Fruit fly (Drosophila melanogaster) whole organism, prepupa: ENCODE results near the gene CG44005.
A peak's percentile ranks its signal among the peaks of the same experiment; 100 is the strongest.

Experiments
- Blimp-1 ChIP-seq: fragments of 200-800 bp; sonication (Bioruptor generic); optimal IDR thresholded peaks from 3 replicates; lab custom pipeline; 2017; ENCODE audit warnings: missing biosample characterization, missing genetic modification characterization, mild to moderate bottlenecking, moderate library complexity, missing genetic modification reagents
- CG10631 ChIP-seq: fragments of 200-800 bp; sonication (Bioruptor generic); optimal IDR thresholded peaks from 2 replicates; lab custom pipeline; 2016; ENCODE audit warnings: missing biosample characterization, missing genetic modification characterization
- CG10669 ChIP-seq: fragments of 200-800 bp; sonication (Bioruptor generic); optimal IDR thresholded peaks from 3 replicates; lab custom pipeline; 2018; ENCODE audit warnings: missing biosample characterization, mild to moderate bottlenecking, missing genetic modification characterization, moderate library complexity
- CG11294 ChIP-seq: fragments of 200-800 bp; sonication (Bioruptor generic); IDR thresholded peaks from 2 replicates; pipeline ENCODE4 v1.3.6; 2022; ENCODE audit warnings: missing biosample characterization, missing genetic modification characterization
- CG11762 ChIP-seq: fragments of 200-800 bp; sonication (Bioruptor generic); optimal IDR thresholded peaks from 3 replicates; lab custom pipeline; 2016; ENCODE audit warnings: missing biosample characterization, missing genetic modification characterization; ENCODE audit not compliant: insufficient read depth
- CG11902 ChIP-seq: fragments of 200-800 bp; sonication (Bioruptor generic); optimal IDR thresholded peaks from 3 replicates; lab custom pipeline; 2016; ENCODE audit warnings: missing biosample characterization, missing genetic modification characterization
- CG15336 ChIP-seq: fragments of 200-800 bp; sonication (Bioruptor generic); IDR thresholded peaks from 2 replicates; pipeline ENCODE4 v1.3.6; 2022; ENCODE audit warnings: missing biosample characterization, missing genetic modification characterization
- CG1621 ChIP-seq: fragments of 200-800 bp; sonication (Bioruptor generic); optimal IDR thresholded peaks from 3 replicates; lab custom pipeline; 2018; ENCODE audit warnings: missing biosample characterization, mild to moderate bottlenecking, missing genetic modification characterization
- CG3032 ChIP-seq: fragments of 200-800 bp; optimal IDR thresholded peaks from 2 replicates; lab custom pipeline; 2019; ENCODE audit warnings: missing biosample characterization, mild to moderate bottlenecking, missing genetic modification characterization, moderate library complexity
- CG31627 ChIP-seq: fragments of 200-800 bp; sonication (Bioruptor generic); optimal IDR thresholded peaks from 3 replicates; lab custom pipeline; 2016; ENCODE audit warnings: missing biosample characterization, missing genetic modification characterization
- CG34406 ChIP-seq: fragments of 200-800 bp; sonication (Bioruptor generic); optimal IDR thresholded peaks from 3 replicates; lab custom pipeline; 2016; ENCODE audit warnings: missing biosample characterization, missing genetic modification characterization
- CG3919 ChIP-seq: fragments of 200-800 bp; sonication (Bioruptor generic); optimal IDR thresholded peaks from 3 replicates; lab custom pipeline; 2016; ENCODE audit warnings: missing biosample characterization, missing genetic modification characterization
- CG6163 ChIP-seq: fragments of 200-800 bp; sonication (Bioruptor generic); IDR thresholded peaks from 3 replicates; pipeline ENCODE4 v1.3.6; 2022; ENCODE audit warnings: missing biosample characterization, missing genetic modification characterization
- CG6792 ChIP-seq: fragments of 200-800 bp; sonication (Bioruptor generic); optimal IDR thresholded peaks from 3 replicates; lab custom pipeline; 2016; ENCODE audit warnings: missing biosample characterization, missing genetic modification characterization
- CG6808 ChIP-seq: fragments of 200-800 bp; sonication (Bioruptor generic); optimal IDR thresholded peaks from 3 replicates; lab custom pipeline; 2017; ENCODE audit warnings: missing biosample characterization, missing genetic modification characterization, mild to moderate bottlenecking, moderate library complexity, missing genetic modification reagents
- CG6854 ChIP-seq: fragments of 200-800 bp; sonication (Bioruptor generic); optimal IDR thresholded peaks from 2 replicates; lab custom pipeline; 2017; ENCODE audit warnings: missing biosample characterization, mild to moderate bottlenecking, missing genetic modification characterization
- CG8119 ChIP-seq: fragments of 200-800 bp; sonication (Bioruptor generic); IDR thresholded peaks from 3 replicates; pipeline ENCODE4 v1.3.6; 2022; ENCODE audit warnings: missing biosample characterization, missing genetic modification characterization
- CG8632 ChIP-seq: fragments of 200-800 bp; sonication (Bioruptor generic); optimal IDR thresholded peaks from 3 replicates; lab custom pipeline; 2016; ENCODE audit warnings: missing biosample characterization, missing genetic modification characterization
- Eip75B ChIP-seq: fragments of 200-800 bp; sonication (Bioruptor generic); optimal IDR thresholded peaks from 3 replicates; lab custom pipeline; 2016; ENCODE audit warnings: missing biosample characterization, missing genetic modification characterization
- Ets96B ChIP-seq: fragments of 200-800 bp; optimal IDR thresholded peaks from 2 replicates; lab custom pipeline; 2019; ENCODE audit warnings: missing biosample characterization, mild to moderate bottlenecking, missing genetic modification characterization, moderate library complexity
- Gug ChIP-seq: fragments of 200-800 bp; sonication (Bioruptor generic); IDR thresholded peaks from 2 replicates; pipeline ENCODE4 v1.3.6; 2022; ENCODE audit warnings: missing biosample characterization, missing genetic modification characterization
- Hr38 ChIP-seq: sonication (Bioruptor generic); optimal IDR thresholded peaks from 2 replicates; lab custom pipeline; 2016; ENCODE audit warnings: missing biosample characterization, missing genetic modification characterization
- Hr4 ChIP-seq: fragments of 200-800 bp; sonication (Bioruptor generic); optimal IDR thresholded peaks from 3 replicates; lab custom pipeline; 2016; ENCODE audit warnings: missing biosample characterization, missing genetic modification characterization
- Met ChIP-seq: fragments of 200-800 bp; sonication (Bioruptor generic); optimal IDR thresholded peaks from 3 replicates; lab custom pipeline; 2016; ENCODE audit warnings: missing biosample characterization, missing genetic modification characterization
- Smox ChIP-seq: fragments of 200-800 bp; sonication (Bioruptor generic); optimal IDR thresholded peaks from 3 replicates; lab custom pipeline; 2016; ENCODE audit warnings: missing biosample characterization, missing genetic modification characterization
- Sox14 ChIP-seq: fragments of 200-800 bp; sonication (Bioruptor generic); optimal IDR thresholded peaks from 3 replicates; lab custom pipeline; 2016; ENCODE audit warnings: missing biosample characterization, missing genetic modification characterization
- Sox15 ChIP-seq: fragments of 200-800 bp; sonication (Bioruptor generic); optimal IDR thresholded peaks from 3 replicates; lab custom pipeline; 2016; ENCODE audit warnings: missing biosample characterization, missing genetic modification characterization
- achi ChIP-seq: fragments of 200-800 bp; sonication (Bioruptor generic); optimal IDR thresholded peaks from 3 replicates; lab custom pipeline; 2016; ENCODE audit warnings: missing biosample characterization, missing genetic modification characterization
- cyc ChIP-seq: fragments of 200-800 bp; sonication (Bioruptor generic); optimal IDR thresholded peaks from 3 replicates; lab custom pipeline; 2016; ENCODE audit warnings: missing biosample characterization, missing genetic modification characterization
- dac ChIP-seq: fragments of 200-800 bp; sonication (Bioruptor generic); optimal IDR thresholded peaks from 2 replicates; lab custom pipeline; 2017; ENCODE audit warnings: missing biosample characterization, mild to moderate bottlenecking, missing genetic modification characterization
- dsx ChIP-seq: fragments of 200-800 bp; optimal IDR thresholded peaks from 3 replicates; lab custom pipeline; 2019; ENCODE audit warnings: missing biosample characterization, mild to moderate bottlenecking, missing genetic modification characterization, moderate library complexity; ENCODE audit not compliant: poor library complexity, severe bottlenecking
- eg ChIP-seq: fragments of 200-800 bp; sonication (Bioruptor generic); IDR thresholded peaks from 3 replicates; pipeline ENCODE4 v1.3.6; 2022; ENCODE audit warnings: missing biosample characterization, missing genetic modification characterization
- esn ChIP-seq: fragments of 200-800 bp; sonication (Bioruptor generic); optimal IDR thresholded peaks from 2 replicates; lab custom pipeline; 2016; ENCODE audit warnings: missing biosample characterization, mild to moderate bottlenecking, missing genetic modification characterization, moderate library complexity
- fd59A ChIP-seq: fragments of 200-800 bp; sonication (Bioruptor generic); optimal IDR thresholded peaks from 2 replicates; lab custom pipeline; 2017; ENCODE audit warnings: missing biosample characterization, mild to moderate bottlenecking, missing genetic modification characterization, missing genetic modification reagents
- fd85E ChIP-seq: fragments of 200-800 bp; sonication (Bioruptor generic); optimal IDR thresholded peaks from 3 replicates; lab custom pipeline; 2016; ENCODE audit warnings: missing biosample characterization, missing genetic modification characterization
- fkh ChIP-seq: fragments of 200-800 bp; sonication (Bioruptor generic); optimal IDR thresholded peaks from 3 replicates; lab custom pipeline; 2017; ENCODE audit warnings: missing biosample characterization, mild to moderate bottlenecking, missing genetic modification characterization, moderate library complexity
- lz ChIP-seq: fragments of 200-800 bp; sonication (Bioruptor generic); optimal IDR thresholded peaks from 3 replicates; lab custom pipeline; 2016; ENCODE audit warnings: missing biosample characterization, missing genetic modification characterization
- net ChIP-seq: fragments of 200-800 bp; sonication (Bioruptor generic); optimal IDR thresholded peaks from 3 replicates; lab custom pipeline; 2016; ENCODE audit warnings: missing biosample characterization, missing genetic modification characterization
- salr ChIP-seq, 2 experiments: fragments of 200-800 bp; sonication (Bioruptor generic); optimal IDR thresholded peaks; 3 replicates each; lab custom pipeline; 2016 to 2018; ENCODE audit warnings: missing biosample characterization in 2 of 2, missing genetic modification characterization in 2 of 2, mild to moderate bottlenecking in 1 of 2
- ss ChIP-seq, 2 experiments: fragments of 200-800 bp; sonication (Bioruptor generic); optimal IDR thresholded peaks; 2 replicates in 1 of 2; 3 replicates in 1 of 2; lab custom pipeline; 2017 to 2018; ENCODE audit warnings: mild to moderate bottlenecking in 2 of 2, missing biosample characterization in 2 of 2, missing genetic modification characterization in 2 of 2, moderate library complexity in 1 of 2
- topi ChIP-seq: fragments of 200-800 bp; sonication (Bioruptor generic); optimal IDR thresholded peaks from 3 replicates; lab custom pipeline; 2016; ENCODE audit warnings: missing biosample characterization, missing genetic modification characterization

CG44005 gene

DNA sequence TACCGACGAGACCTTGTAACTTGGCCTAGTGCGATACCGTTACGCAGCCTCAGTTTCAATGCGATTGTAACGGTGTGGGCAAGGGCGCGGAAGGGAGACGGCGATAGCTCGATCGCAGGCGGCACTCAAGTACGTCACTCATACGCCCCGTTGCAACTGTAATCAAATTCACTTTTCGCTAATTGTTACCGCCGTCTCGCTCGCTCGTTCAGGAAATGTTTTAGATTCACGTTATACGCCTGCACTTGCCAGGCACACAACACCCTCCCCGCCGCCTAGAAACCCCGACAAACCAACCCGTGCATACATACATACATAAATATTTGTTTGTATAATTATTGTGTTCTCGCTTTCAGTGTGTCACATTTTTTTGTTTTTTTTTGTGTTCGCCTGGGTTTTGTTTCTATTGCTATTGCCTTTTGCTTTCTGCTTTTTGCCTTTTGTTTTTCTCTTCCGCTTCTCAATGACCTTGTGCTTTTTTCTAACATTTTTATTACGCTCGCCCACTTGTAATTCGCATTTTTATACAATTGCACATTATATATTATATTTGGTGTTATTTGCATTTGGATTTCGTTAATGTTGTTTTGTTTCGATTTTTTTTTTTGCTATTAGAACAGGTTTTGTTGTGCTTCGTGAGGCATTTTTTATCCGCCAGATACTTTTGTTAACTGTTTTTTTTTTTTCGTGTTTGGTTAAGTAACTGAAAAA lies 27.4 kb downstream of the CG44005 start:
- TF ChIP-seq cyc (GFP tag; lab: Kevin White, UChicago) (no peak), fkh (GFP tag; lab: Kevin White, UChicago) (peak; percentile 5), dsx (GFP tag; lab: Kevin White, UChicago) (no peak)

DNA sequence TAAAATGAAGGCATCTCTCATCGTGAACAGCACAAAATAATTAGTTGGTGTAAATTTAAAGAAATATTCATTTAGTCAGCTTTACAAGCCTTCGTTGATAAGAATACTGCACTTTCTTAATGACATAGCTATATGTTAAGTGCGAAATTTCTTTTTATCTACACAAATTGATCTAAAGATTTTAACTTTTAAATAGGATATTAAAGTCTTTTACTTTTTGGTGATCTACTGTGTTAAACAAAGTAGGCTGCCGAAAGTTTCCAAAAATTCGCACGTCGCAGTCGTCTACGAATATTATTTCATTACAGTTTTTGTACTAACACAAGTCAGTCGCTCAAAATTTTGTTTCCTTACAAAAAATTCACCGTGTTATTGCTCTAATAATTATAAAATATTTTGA lies 29.5 kb downstream of the CG44005 start, which contains the start of gene CG42393:
CG42393 (plus strand) TSS at position 301 of the 400 bp plus-strand sequence.
- no peak for TF ChIP-seq CG8632

DNA sequence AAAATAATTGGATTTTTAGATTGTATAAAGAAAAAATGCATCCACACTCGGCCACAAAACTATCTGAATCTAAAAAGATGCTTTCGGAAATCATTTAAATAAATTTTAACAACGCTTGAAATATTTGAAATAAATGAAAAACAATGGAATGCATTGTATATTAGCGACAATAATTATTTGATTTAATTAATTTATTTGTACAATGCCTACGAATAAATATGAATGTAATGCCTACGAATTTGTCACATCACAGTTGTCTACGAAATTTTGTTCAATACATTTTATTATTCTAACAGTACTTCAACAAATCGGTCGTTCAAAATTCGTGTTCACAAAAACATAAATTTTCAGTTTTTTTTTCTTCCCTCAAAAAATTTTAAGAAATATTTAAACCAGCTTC lies 31.9 kb downstream of the CG44005 start, which contains the start of gene CG32192:
CG32192 (plus strand) TSS at position 301 of the 400 bp plus-strand sequence.
- TF ChIP-seq Blimp-1 (GFP tag; lab: Kevin White, UChicago): no peak
- TF ChIP-seq Sox14 (GFP tag; lab: Kevin White, UChicago): no peak
- no peak for TF ChIP-seq esn
- no peak for TF ChIP-seq CG3032 (tag; lab: Kevin White, UChicago)
- no peak for TF ChIP-seq fkh (GFP tag; lab: Kevin White, UChicago)
- no peak for TF ChIP-seq cyc (GFP tag; lab: Kevin White, UChicago)
- no peak for TF ChIP-seq lz (GFP tag; lab: Kevin White, UChicago)
- TF ChIP-seq CG10631: no peak
- no peak for TF ChIP-seq CG34406 (GFP tag; lab: Kevin White, UChicago)
- TF ChIP-seq ss (GFP tag; optimal IDR thresholded peaks at IDR 0.05; lab: Kevin White, UChicago): no peak
- TF ChIP-seq Smox (GFP tag; lab: Kevin White, UChicago): no peak
- no peak for TF ChIP-seq Met (GFP tag; lab: Kevin White, UChicago)
- no peak for TF ChIP-seq dac (GFP tag; lab: Kevin White, UChicago)
- TF ChIP-seq CG6792: no peak

DNA sequence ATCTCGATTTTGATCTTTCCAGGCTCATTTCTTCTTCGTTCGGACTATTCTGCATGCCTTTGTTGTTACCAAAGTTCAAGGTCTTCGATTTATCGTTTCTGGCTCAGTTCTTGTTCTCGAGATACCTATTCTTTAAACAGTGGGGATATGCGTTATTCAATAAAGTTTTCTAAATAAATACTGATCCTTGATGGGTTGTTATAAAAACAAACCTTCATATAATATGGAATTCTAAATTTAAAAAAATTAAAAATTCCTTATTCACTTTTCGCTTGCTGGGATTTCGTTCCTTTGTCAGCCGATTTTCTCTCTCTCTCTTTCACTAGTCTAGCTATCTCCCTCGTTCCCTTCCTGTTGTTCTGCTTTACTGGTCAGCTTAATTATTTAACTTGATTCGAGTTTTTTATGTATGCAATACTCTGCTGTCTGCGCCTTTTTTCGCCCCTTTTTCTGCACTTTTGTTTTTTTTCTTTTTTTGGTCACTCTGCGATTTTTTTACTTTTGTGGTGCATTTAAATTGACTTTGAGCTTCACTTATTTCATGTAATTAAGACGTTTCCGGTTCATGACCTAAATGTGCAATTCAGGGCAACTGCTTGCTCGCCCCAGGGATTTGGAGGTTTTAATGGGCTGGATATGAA lies 33.7 kb downstream of the CG44005 start:
- no peak for TF ChIP-seq fd85E (GFP tag; lab: Kevin White, UChicago)
- TF ChIP-seq eg (GFP tag; lab: Robert Waterston, UW): no peak
- no peak for TF ChIP-seq Blimp-1 (GFP tag; lab: Kevin White, UChicago)
- TF ChIP-seq Gug (GFP tag; lab: Robert Waterston, UW): no peak
- no peak for TF ChIP-seq achi (GFP tag; lab: Kevin White, UChicago)
- peak; percentile 45 for TF ChIP-seq fd59A (GFP tag; lab: Kevin White, UChicago)
- no peak for TF ChIP-seq dac (GFP tag; lab: Kevin White, UChicago)
- TF ChIP-seq ss (GFP tag; optimal IDR thresholded peaks at IDR 0.05; lab: Kevin White, UChicago): peak; percentile 40 to 59
- TF ChIP-seq net (GFP tag; lab: Kevin White, UChicago): no peak
- TF ChIP-seq CG11902: no peak
- TF ChIP-seq CG8119: no peak
- TF ChIP-seq Eip75B (GFP tag; lab: Kevin White, UChicago): no peak
- peak; percentile 59 for TF ChIP-seq cyc (GFP tag; lab: Kevin White, UChicago)
- TF ChIP-seq Sox14 (GFP tag; lab: Kevin White, UChicago): peak; percentile 46
- TF ChIP-seq CG15336 (GFP tag; lab: Robert Waterston, UW): no peak
- no peak for TF ChIP-seq CG8632
- peak; percentile 56 for TF ChIP-seq CG3919 (GFP tag; lab: Kevin White, UChicago)
- no peak for TF ChIP-seq CG6854 (GFP tag; lab: Kevin White, UChicago)
- peak; percentile 56 for TF ChIP-seq topi (GFP tag; lab: Kevin White, UChicago)
- no peak for TF ChIP-seq CG11762 (GFP tag; lab: Kevin White, UChicago)
- no peak for TF ChIP-seq CG6792
- TF ChIP-seq Smox (GFP tag; lab: Kevin White, UChicago): peak; percentile 52
- no peak; the same call in 2 of the 3 replicates for TF ChIP-seq CG6163 (GFP tag; lab: Robert Waterston, UW)
- TF ChIP-seq CG11294 (GFP tag; lab: Robert Waterston, UW): no peak
- TF ChIP-seq CG1621 (tag; lab: Kevin White, UChicago): no peak
- TF ChIP-seq CG31627 (GFP tag; lab: Kevin White, UChicago): peak; percentile 49
- peak; percentile 42 for TF ChIP-seq lz (GFP tag; lab: Kevin White, UChicago)
- no peak for TF ChIP-seq Hr38 (GFP tag; lab: Kevin White, UChicago)
- peak; percentile 67 for TF ChIP-seq Ets96B (tag; lab: Kevin White, UChicago)
- no peak for TF ChIP-seq salr (GFP tag; optimal IDR thresholded peaks at IDR 0.05; lab: Kevin White, UChicago)
- TF ChIP-seq esn: peak; percentile 54
- peak; percentile 60 for TF ChIP-seq CG6808 (GFP tag; lab: Kevin White, UChicago)
- no peak for TF ChIP-seq Sox15 (GFP tag; lab: Kevin White, UChicago)
- peak; percentile 64 for TF ChIP-seq CG10669 (GFP tag; lab: Kevin White, UChicago)
- TF ChIP-seq dsx (GFP tag; lab: Kevin White, UChicago): peak; percentile 40
- no peak for TF ChIP-seq Hr4
